Worm (Caenorhabditis elegans): ENCODE data around the gene F35D2.6.

DNA sequence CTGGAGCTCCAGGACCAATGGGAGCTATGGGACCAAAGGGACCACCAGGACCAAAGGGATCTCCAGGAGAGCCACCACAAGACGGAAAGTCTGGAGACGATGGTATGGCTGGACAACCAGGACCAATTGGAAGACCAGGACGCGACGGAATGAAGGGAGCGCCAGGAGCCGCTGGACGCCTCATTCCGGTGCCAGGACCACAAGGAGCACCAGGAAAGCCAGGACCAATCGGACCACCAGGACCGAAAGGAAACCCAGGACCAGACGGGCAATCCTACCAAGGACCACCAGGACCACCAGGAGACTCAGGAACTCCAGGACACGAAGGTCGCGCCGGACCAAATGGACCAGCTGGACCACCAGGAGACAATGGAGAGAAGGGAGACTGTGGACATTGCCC lies 32.7 kb upstream of the F35D2.6 start:
- TF ChIP-seq nhr-23 (tag; optimal IDR thresholded peaks at IDR 0.05) (no peak), nhr-237 (tag; optimal IDR thresholded peaks at IDR 0.05) (no peak), nhr-11 (tag; optimal IDR thresholded peaks at IDR 0.05) (no peak), ceh-82 (tag; optimal IDR thresholded peaks at IDR 0.05) (no peak), ZK546.5 (tag; optimal IDR thresholded peaks at IDR 0.05) (no peak), ztf-11 (tag; optimal IDR thresholded peaks at IDR 0.05) (no peak), pha-4 (tag; optimal IDR thresholded peaks at IDR 0.05) (no peak), lin-15B (tag; optimal IDR thresholded peaks at IDR 0.05) (no peak), elt-3 (tag; optimal IDR thresholded peaks at IDR 0.05) (no peak), snpc-4 (tag; optimal IDR thresholded peaks at IDR 0.05) (no peak), zag-1 (tag; optimal IDR thresholded peaks at IDR 0.05) (no peak), mdl-1 (tag; optimal IDR thresholded peaks at IDR 0.05) (no peak), unc-62 (GFP tag; optimal IDR thresholded peaks at IDR 0.05) (no peak), nhr-25 (tag; optimal IDR thresholded peaks at IDR 0.05) (no peak)

Measured in whole organism, L3 larva.